Fruit fly (Drosophila melanogaster) whole organism, embryonic: ENCODE measurements around the gene lectin-28C.

Source experiments
- Atf6 ChIP-seq: fragments of 200-800 bp; sonication (Bioruptor generic); IDR thresholded peaks from 2 replicates; pipeline ENCODE4 v1.3.6; 2022; ENCODE audit warnings: missing biosample characterization, missing genetic modification characterization
- Bteb2 ChIP-seq: fragments of 200-800 bp; sonication (Bioruptor generic); optimal IDR thresholded peaks from 2 replicates; lab custom pipeline; 2016; ENCODE audit warnings: missing biosample characterization, missing genetic modification characterization
- C15 ChIP-seq: fragments of 200-800 bp; sonication (Bioruptor generic); IDR thresholded peaks from 3 replicates; pipeline ENCODE4 v1.3.6; 2022; ENCODE audit warnings: missing biosample characterization, missing genetic modification characterization
- CG12104 ChIP-seq: fragments of 200-800 bp; sonication (Bioruptor generic); optimal IDR thresholded peaks from 3 replicates; lab custom pipeline; 2016; ENCODE audit warnings: missing biosample characterization, missing genetic modification characterization
- CG12155 ChIP-seq: fragments of 200-800 bp; sonication (Bioruptor generic); optimal IDR thresholded peaks from 3 replicates; lab custom pipeline; 2016; ENCODE audit warnings: missing biosample characterization, missing genetic modification characterization
- CG14014 ChIP-seq: fragments of 200-800 bp; sonication (Bioruptor generic); IDR thresholded peaks from 2 replicates; pipeline ENCODE4 v1.3.6; 2022; ENCODE audit warnings: missing biosample characterization, missing genetic modification characterization
- CG15269 ChIP-seq: fragments of 200-800 bp; sonication (Bioruptor generic); optimal IDR thresholded peaks from 2 replicates; lab custom pipeline; 2018; ENCODE audit warnings: missing biosample characterization, mild to moderate bottlenecking, missing genetic modification characterization, moderate library complexity
- CG1792 ChIP-seq: fragments of 200-800 bp; sonication (Bioruptor generic); optimal IDR thresholded peaks from 2 replicates; lab custom pipeline; 2016; ENCODE audit warnings: missing biosample characterization, missing genetic modification characterization
- CG18764 ChIP-seq: fragments of 200-800 bp; sonication (Bioruptor generic); optimal IDR thresholded peaks from 3 replicates; lab custom pipeline; 2016; ENCODE audit warnings: missing biosample characterization, missing genetic modification characterization
- CG2889 ChIP-seq: fragments of 200-800 bp; sonication (Bioruptor generic); IDR thresholded peaks from 3 replicates; pipeline ENCODE4 v1.3.6; 2022; ENCODE audit warnings: missing biosample characterization, missing genetic modification characterization
- CG30431 ChIP-seq: fragments of 200-800 bp; sonication (Bioruptor generic); optimal IDR thresholded peaks from 2 replicates; lab custom pipeline; 2017; ENCODE audit warnings: missing biosample characterization, missing genetic modification characterization
- CG3065 ChIP-seq: fragments of 200-800 bp; sonication (Bioruptor generic); optimal IDR thresholded peaks from 2 replicates; lab custom pipeline; 2016; ENCODE audit warnings: missing biosample characterization, missing genetic modification characterization
- CG4707 ChIP-seq: fragments of 200-800 bp; sonication (Bioruptor generic); optimal IDR thresholded peaks from 2 replicates; lab custom pipeline; 2018; ENCODE audit warnings: missing biosample characterization, mild to moderate bottlenecking, missing genetic modification characterization, moderate library complexity
- CG6272 ChIP-seq: fragments of 200-800 bp; sonication (Bioruptor generic); IDR thresholded peaks from 2 replicates; pipeline ENCODE4 v1.3.6; 2022; ENCODE audit warnings: missing biosample characterization, missing genetic modification characterization
- CG6689 ChIP-seq: fragments of 200-800 bp; sonication (Bioruptor generic); IDR thresholded peaks from 2 replicates; pipeline ENCODE4 v1.3.6; 2022; ENCODE audit warnings: missing biosample characterization, missing genetic modification characterization
- CHES-1-like ChIP-seq: fragments of 200-800 bp; sonication (Bioruptor generic); optimal IDR thresholded peaks from 2 replicates; lab custom pipeline; 2016; ENCODE audit warnings: missing biosample characterization, missing genetic modification characterization
- Doc3 ChIP-seq: fragments of 200-800 bp; sonication (Bioruptor generic); IDR thresholded peaks from 3 replicates; pipeline ENCODE4 v1.3.6; 2022; ENCODE audit warnings: missing biosample characterization, missing genetic modification characterization; ENCODE audit not compliant: partially characterized antibody
- Dp ChIP-seq: fragments of 200-800 bp; sonication (Bioruptor generic); optimal IDR thresholded peaks from 2 replicates; lab custom pipeline; 2018; ENCODE audit warnings: missing biosample characterization, mild to moderate bottlenecking, missing genetic modification characterization, moderate library complexity
- Gug ChIP-seq: fragments of 200-800 bp; sonication (Bioruptor generic); IDR thresholded peaks from 4 replicates; pipeline ENCODE4 v1.3.6; 2022; ENCODE audit warnings: missing biosample characterization, missing genetic modification characterization
- Lpt ChIP-seq: fragments of >200 bp; optimal IDR thresholded peaks from 2 replicates; lab custom pipeline; 2018; ENCODE audit warnings: missing biosample characterization, missing genetic modification characterization
- Mes4 ChIP-seq: fragments of 200-800 bp; sonication (Bioruptor generic); optimal IDR thresholded peaks from 2 replicates; lab custom pipeline; 2016; ENCODE audit warnings: missing biosample characterization, missing genetic modification characterization
- NFAT ChIP-seq: fragments of 200-800 bp; sonication (Bioruptor generic); IDR thresholded peaks from 2 replicates; pipeline ENCODE4 v1.3.6; 2022; ENCODE audit warnings: missing biosample characterization, missing genetic modification characterization
- NK7.1 ChIP-seq: fragments of 200-800 bp; sonication (Bioruptor generic); optimal IDR thresholded peaks from 3 replicates; lab custom pipeline; 2016; ENCODE audit warnings: missing biosample characterization, missing genetic modification characterization
- Neu2 ChIP-seq: fragments of 200-800 bp; sonication (Bioruptor generic); optimal IDR thresholded peaks from 3 replicates; lab custom pipeline; 2016; ENCODE audit warnings: missing biosample characterization, missing genetic modification characterization, borderline replicate concordance
- Nf-YB ChIP-seq: fragments of 200-800 bp; sonication (Bioruptor generic); optimal IDR thresholded peaks from 3 replicates; lab custom pipeline; 2019; ENCODE audit warnings: missing biosample characterization, mild to moderate bottlenecking, missing genetic modification characterization, moderate library complexity
- Sry-β ChIP-seq: fragments of 200-800 bp; sonication (Bioruptor generic); optimal IDR thresholded peaks from 2 replicates; lab custom pipeline; 2018; ENCODE audit warnings: missing biosample characterization, mild to moderate bottlenecking, missing genetic modification characterization, moderate library complexity
- amos ChIP-seq: fragments of 200-800 bp; sonication (Bioruptor generic); IDR thresholded peaks from 2 replicates; pipeline ENCODE4 v1.3.6; 2022; ENCODE audit warnings: missing biosample characterization, missing genetic modification characterization; ENCODE audit not compliant: partially characterized antibody
- bcd ChIP-seq: fragments of 200-800 bp; sonication (Bioruptor generic); optimal IDR thresholded peaks from 2 replicates; lab custom pipeline; 2017; ENCODE audit warnings: missing biosample characterization, mild to moderate bottlenecking, missing genetic modification characterization
- bowl ChIP-seq: fragments of 200-800 bp; sonication (Bioruptor generic); IDR thresholded peaks from 2 replicates; pipeline ENCODE4 v1.3.6; 2022; ENCODE audit warnings: missing biosample characterization, missing genetic modification characterization
- chn ChIP-seq: fragments of 200-800 bp; sonication (Bioruptor generic); optimal IDR thresholded peaks from 2 replicates; lab custom pipeline; 2016; ENCODE audit warnings: missing biosample characterization, missing genetic modification characterization
- croc ChIP-seq: fragments of 200-800 bp; sonication (Bioruptor generic); conservative IDR thresholded peaks from 3 replicates; pipeline ENCODE4 v1.3.6; 2022; ENCODE audit warnings: missing biosample characterization, missing genetic modification characterization
- da ChIP-seq: fragments of 200-800 bp; sonication (Bioruptor generic); optimal IDR thresholded peaks from 2 replicates; lab custom pipeline; 2016; ENCODE audit warnings: missing biosample characterization, missing genetic modification characterization
- disco-r ChIP-seq: fragments of 200-800 bp; sonication (Bioruptor generic); optimal IDR thresholded peaks from 2 replicates; lab custom pipeline; 2016; ENCODE audit warnings: missing biosample characterization, missing genetic modification characterization
- exex ChIP-seq: fragments of 200-800 bp; sonication (Bioruptor generic); optimal IDR thresholded peaks from 4 replicates; lab custom pipeline; 2018; ENCODE audit warnings: missing biosample characterization, mild to moderate bottlenecking, missing genetic modification characterization, moderate library complexity
- fd64A ChIP-seq: fragments of 200-800 bp; sonication (Bioruptor generic); optimal IDR thresholded peaks from 3 replicates; lab custom pipeline; 2018; ENCODE audit warnings: missing biosample characterization, mild to moderate bottlenecking, missing genetic modification characterization
- fd96Cb ChIP-seq: fragments of 200-800 bp; sonication (Bioruptor generic); optimal IDR thresholded peaks from 2 replicates; lab custom pipeline; 2018; ENCODE audit warnings: missing biosample characterization, mild to moderate bottlenecking, missing genetic modification characterization, moderate library complexity
- gem ChIP-seq: fragments of 200-800 bp; sonication (Bioruptor generic); optimal IDR thresholded peaks from 2 replicates; lab custom pipeline; 2019; ENCODE audit warnings: missing biosample characterization, mild to moderate bottlenecking, missing genetic modification characterization, moderate library complexity
- gfzf ChIP-seq: fragments of 200-800 bp; sonication (Bioruptor generic); optimal IDR thresholded peaks from 2 replicates; lab custom pipeline; 2016; ENCODE audit warnings: missing biosample characterization, mild to moderate bottlenecking, missing genetic modification characterization, moderate library complexity
- gro ChIP-seq: fragments of 200-800 bp; sonication (Bioruptor generic); optimal IDR thresholded peaks from 2 replicates; lab custom pipeline; 2016; ENCODE audit warnings: missing biosample characterization, missing genetic modification characterization
- klu ChIP-seq: fragments of 200-800 bp; sonication (Bioruptor generic); IDR thresholded peaks from 2 replicates; pipeline ENCODE4 v1.3.6; 2022; ENCODE audit warnings: missing biosample characterization, missing genetic modification characterization
- lov ChIP-seq, 2 experiments: fragments of 200-800 bp in 1 of 2; fragments of >200 bp in 1 of 2; sonication (Bioruptor generic) in 1 of 2; IDR thresholded peaks in 1 of 2; optimal IDR thresholded peaks in 1 of 2; 2 replicates in 1 of 2; 3 replicates in 1 of 2; pipeline versions ENCODE4 v1.3.6 to Lab custom; 2017 to 2022; ENCODE audit warnings: missing biosample characterization in 1 of 2, missing genetic modification characterization in 1 of 2
- mam ChIP-seq: fragments of 200-800 bp; sonication (Bioruptor generic); optimal IDR thresholded peaks from 3 replicates; lab custom pipeline; 2016; ENCODE audit warnings: missing biosample characterization, missing genetic modification characterization
- nerfin-1 ChIP-seq: fragments of 200-800 bp; sonication (Bioruptor generic); optimal IDR thresholded peaks from 3 replicates; lab custom pipeline; 2019; ENCODE audit warnings: missing biosample characterization, mild to moderate bottlenecking, missing genetic modification characterization, moderate library complexity
- ranshi ChIP-seq: fragments of 200-800 bp; sonication (Bioruptor generic); IDR thresholded peaks from 2 replicates; pipeline ENCODE4 v1.3.6; 2022; ENCODE audit warnings: missing biosample characterization, missing genetic modification characterization
- sim ChIP-seq: fragments of 200-800 bp; sonication (Bioruptor generic); IDR thresholded peaks from 2 replicates; pipeline ENCODE4 v1.3.6; 2022; ENCODE audit warnings: missing biosample characterization, missing genetic modification characterization
- slbo ChIP-seq: fragments of 200-800 bp; sonication (Bioruptor generic); IDR thresholded peaks from 2 replicates; pipeline ENCODE4 v1.3.6; 2022; ENCODE audit warnings: missing biosample characterization, missing genetic modification characterization
- slou ChIP-seq: fragments of 200-800 bp; sonication (Bioruptor generic); optimal IDR thresholded peaks from 3 replicates; lab custom pipeline; 2016; ENCODE audit warnings: missing biosample characterization, missing genetic modification characterization
- slp2 ChIP-seq: fragments of 200-800 bp; sonication (Bioruptor generic); optimal IDR thresholded peaks from 2 replicates; lab custom pipeline; 2016; ENCODE audit warnings: missing biosample characterization, missing genetic modification characterization
- tap ChIP-seq: fragments of 200-800 bp; optimal IDR thresholded peaks from 3 replicates; lab custom pipeline; 2019; ENCODE audit warnings: missing biosample characterization, mild to moderate bottlenecking, missing genetic modification characterization, moderate library complexity
- tna ChIP-seq: fragments of 200-800 bp; sonication (Bioruptor generic); IDR thresholded peaks from 2 replicates; pipeline ENCODE4 v1.3.6; 2022; ENCODE audit warnings: missing biosample characterization, missing genetic modification characterization; ENCODE audit not compliant: partially characterized antibody
- tup ChIP-seq: fragments of 200-800 bp; sonication (Bioruptor generic); optimal IDR thresholded peaks from 2 replicates; lab custom pipeline; 2016; ENCODE audit warnings: missing biosample characterization, mild to moderate bottlenecking, missing genetic modification characterization, moderate library complexity
- zfh2 ChIP-seq: fragments of 200-800 bp; sonication (Bioruptor generic); optimal IDR thresholded peaks from 2 replicates; lab custom pipeline; 2016; ENCODE audit warnings: missing biosample characterization, missing genetic modification characterization

Gene lectin-28C

DNA sequence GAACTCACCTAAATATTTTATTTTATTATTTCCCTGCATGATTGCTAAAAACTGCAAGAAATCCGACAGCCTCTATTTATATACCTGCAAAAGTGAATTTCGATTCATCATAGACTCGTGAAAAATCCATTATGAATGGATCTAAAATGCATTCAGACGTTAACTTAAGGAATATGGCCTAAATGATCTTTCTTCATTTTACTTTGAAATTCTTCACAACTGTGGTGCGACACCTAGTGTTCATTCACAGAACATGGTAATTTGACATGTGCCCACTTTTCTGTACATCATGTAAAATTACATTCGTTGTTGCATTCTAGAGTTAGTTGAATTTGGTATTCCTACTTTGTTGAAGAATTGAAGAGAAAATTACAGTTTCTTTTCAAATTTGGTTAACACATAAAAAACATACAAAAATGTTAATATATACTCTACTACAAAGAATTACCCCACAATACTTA, 33.8 kb downstream of the lectin-28C start, which contains the start of gene Spn28Db:
Spn28Db (minus strand) TSS at position 51 of the 461 bp plus-strand sequence.
- TF ChIP-seq Bteb2: no peak
- TF ChIP-seq CG30431: no peak
- TF ChIP-seq CHES-1-like (GFP tag; lab: Kevin White, UChicago): no peak
- TF ChIP-seq tap (tag; lab: Kevin White, UChicago): no peak
- no peak for TF ChIP-seq mam
- no peak for TF ChIP-seq C15 (GFP tag; lab: Robert Waterston, UW)
- no peak for TF ChIP-seq Neu2 (GFP tag; lab: Kevin White, UChicago)
- TF ChIP-seq amos: peak; percentile 80
- no peak for TF ChIP-seq nerfin-1
- TF ChIP-seq Atf6 (GFP tag; lab: Robert Waterston, UW): no peak
- no peak for TF ChIP-seq bcd (GFP tag; lab: Kevin White, UChicago)
- no peak for TF ChIP-seq CG1792 (GFP tag; lab: Kevin White, UChicago)
- TF ChIP-seq tna (GFP tag; lab: Robert Waterston, UW): no peak
- no peak for TF ChIP-seq Mes4 (GFP tag; lab: Kevin White, UChicago)
- no peak for TF ChIP-seq lov (optimal IDR thresholded peaks at IDR 0.05; lab: Kevin White, UChicago)
- TF ChIP-seq lov (GFP tag; IDR thresholded peaks at IDR 0.05; lab: Robert Waterston, UW): no peak
- no peak for TF ChIP-seq slp2
- peak; percentile 12 for TF ChIP-seq zfh2 (GFP tag; lab: Kevin White, UChicago)
- no peak for TF ChIP-seq fd96Cb (tag; lab: Kevin White, UChicago)
- no peak for TF ChIP-seq Gug (GFP tag; lab: Robert Waterston, UW)
- TF ChIP-seq NK7.1 (GFP tag; lab: Kevin White, UChicago): no peak
- TF ChIP-seq sim (GFP tag; lab: Robert Waterston, UW): no peak
- no peak for TF ChIP-seq croc (GFP tag; lab: Robert Waterston, UW)
- no peak for TF ChIP-seq gem
- no peak for TF ChIP-seq Doc3
- no peak for TF ChIP-seq bowl (GFP tag; lab: Robert Waterston, UW)
- no peak for TF ChIP-seq da
- peak; percentile 9 for TF ChIP-seq Dp (GFP tag; lab: Kevin White, UChicago)
- TF ChIP-seq slou (GFP tag; lab: Kevin White, UChicago): peak; percentile 16
- peak; percentile 58; the same call in 1 of the 2 replicates for TF ChIP-seq NFAT
- no peak for TF ChIP-seq Sry-β (GFP tag; lab: Kevin White, UChicago)
- no peak for TF ChIP-seq gro (GFP tag; lab: Kevin White, UChicago)
- no peak for TF ChIP-seq tup
- no peak for TF ChIP-seq CG4707
- no peak for TF ChIP-seq klu (GFP tag; lab: Robert Waterston, UW)
- TF ChIP-seq exex (tag; lab: Kevin White, UChicago): no peak
- peak; percentile 3 for TF ChIP-seq disco-r (GFP tag; lab: Kevin White, UChicago)
- TF ChIP-seq Nf-YB (GFP tag; lab: Kevin White, UChicago): no peak
- no peak for TF ChIP-seq CG6689 (GFP tag; lab: Robert Waterston, UW)
- TF ChIP-seq CG14014 (GFP tag; lab: Robert Waterston, UW): no peak
- no peak for TF ChIP-seq slbo (GFP tag; lab: Robert Waterston, UW)
- TF ChIP-seq ranshi (GFP tag; lab: Robert Waterston, UW): no peak
- TF ChIP-seq Lpt: no peak
- TF ChIP-seq CG15269 (tag; lab: Kevin White, UChicago): no peak
- peak; percentile 18 for TF ChIP-seq gfzf
- TF ChIP-seq CG12155: no peak
- no peak for TF ChIP-seq CG2889
- TF ChIP-seq CG6272 (GFP tag; lab: Robert Waterston, UW): no peak
- no peak for TF ChIP-seq CG12104 (GFP tag; lab: Kevin White, UChicago)
- TF ChIP-seq CG3065: no peak
- TF ChIP-seq CG18764 (GFP tag; lab: Kevin White, UChicago): peak; percentile 10
- TF ChIP-seq fd64A (GFP tag; lab: Kevin White, UChicago): no peak
- peak; percentile 2 for TF ChIP-seq chn
